Worm (Caenorhabditis elegans): ENCODE measurements around the gene F44E2.3.

The F44E2.3 gene

DNA sequence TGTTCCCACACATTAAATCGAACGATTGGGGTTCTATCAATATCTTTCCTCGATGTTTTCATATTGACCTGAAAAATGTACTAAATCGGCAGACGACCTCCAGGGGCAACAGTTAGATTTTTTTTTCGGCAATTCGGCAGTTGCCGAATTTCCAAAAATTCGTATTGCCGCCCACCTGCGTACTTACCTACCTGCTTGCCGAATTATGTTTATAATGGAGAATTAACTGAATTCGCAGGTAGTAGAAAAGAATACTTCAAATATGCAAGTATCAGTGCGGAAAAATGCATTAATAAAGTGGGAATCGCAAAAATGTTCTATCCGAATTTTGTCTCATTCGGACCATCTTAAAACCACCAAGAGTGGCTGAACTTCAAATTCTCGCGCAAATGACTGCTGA lies 40.6 kb upstream of the F44E2.3 start:
- TF ChIP-seq ztf-11 (tag; optimal IDR thresholded peaks at IDR 0.05) (no peak), flh-1 (GFP tag; optimal IDR thresholded peaks at IDR 0.05) (no peak), nhr-237 (tag; optimal IDR thresholded peaks at IDR 0.05) (no peak), ham-2 (GFP tag; optimal IDR thresholded peaks at IDR 0.05) (no peak), nhr-2 (tag; optimal IDR thresholded peaks at IDR 0.05) (no peak), ceh-83 (GFP tag; optimal IDR thresholded peaks at IDR 0.05) (no peak), unc-120 (tag; optimal IDR thresholded peaks at IDR 0.05; ENCODE audit: poor library complexity, severe bottlenecking) (no peak), ceh-43 (GFP tag; optimal IDR thresholded peaks at IDR 0.05) (no peak), mab-5 (tag; optimal IDR thresholded peaks at IDR 0.05) (no peak), elt-3 (tag; optimal IDR thresholded peaks at IDR 0.05) (no peak), nhr-28 (tag; optimal IDR thresholded peaks at IDR 0.05) (no peak), sem-2 (GFP tag; optimal IDR thresholded peaks at IDR 0.05) (no peak), snpc-4 (tag; optimal IDR thresholded peaks at IDR 0.05) (no peak), unc-39 (tag; optimal IDR thresholded peaks at IDR 0.05) (no peak), lin-32 (GFP tag; optimal IDR thresholded peaks at IDR 0.05) (no peak)

ce11 chrIII:8867922-8868655 lies 39.0 kb upstream of the F44E2.3 start:
- no peak for TF ChIP-seq zip-8 (tag; optimal IDR thresholded peaks at IDR 0.05)
- no peak for TF ChIP-seq tbx-8 (GFP tag; optimal IDR thresholded peaks at IDR 0.05)
- no peak for TF ChIP-seq hlh-1 (tag; optimal IDR thresholded peaks at IDR 0.05)
- TF ChIP-seq drap-1 (GFP tag; optimal IDR thresholded peaks at IDR 0.05) = no peak
- TF ChIP-seq elt-3 (tag; optimal IDR thresholded peaks at IDR 0.05) = no peak
- TF ChIP-seq unc-39 (tag; optimal IDR thresholded peaks at IDR 0.05) = no peak
- TF ChIP-seq sptf-1 (tag; optimal IDR thresholded peaks at IDR 0.05) = no peak
- TF ChIP-seq bed-3 (GFP tag; optimal IDR thresholded peaks at IDR 0.05) = no peak
- TF ChIP-seq unc-120 (tag; optimal IDR thresholded peaks at IDR 0.05; ENCODE audit: poor library complexity, severe bottlenecking) = no peak
- no peak for TF ChIP-seq lsy-2 (tag; optimal IDR thresholded peaks at IDR 0.05)
- TF ChIP-seq nhr-28 (tag; optimal IDR thresholded peaks at IDR 0.05) = no peak
- TF ChIP-seq ceh-43 (GFP tag; optimal IDR thresholded peaks at IDR 0.05) = no peak

ce11 chrIII:8866983-8867842 lies 38.1 kb upstream of the F44E2.3 start:
- TF ChIP-seq M03D4.4 (tag; optimal IDR thresholded peaks at IDR 0.05) = no peak
- no peak for TF ChIP-seq unc-62 (GFP tag; optimal IDR thresholded peaks at IDR 0.05)
- no peak for TF ChIP-seq ceh-43 (GFP tag; optimal IDR thresholded peaks at IDR 0.05)
- no peak for TF ChIP-seq flh-1 (GFP tag; optimal IDR thresholded peaks at IDR 0.05)
- peak; percentile 79 for TF ChIP-seq hlh-1 (tag; optimal IDR thresholded peaks at IDR 0.05)

DNA sequence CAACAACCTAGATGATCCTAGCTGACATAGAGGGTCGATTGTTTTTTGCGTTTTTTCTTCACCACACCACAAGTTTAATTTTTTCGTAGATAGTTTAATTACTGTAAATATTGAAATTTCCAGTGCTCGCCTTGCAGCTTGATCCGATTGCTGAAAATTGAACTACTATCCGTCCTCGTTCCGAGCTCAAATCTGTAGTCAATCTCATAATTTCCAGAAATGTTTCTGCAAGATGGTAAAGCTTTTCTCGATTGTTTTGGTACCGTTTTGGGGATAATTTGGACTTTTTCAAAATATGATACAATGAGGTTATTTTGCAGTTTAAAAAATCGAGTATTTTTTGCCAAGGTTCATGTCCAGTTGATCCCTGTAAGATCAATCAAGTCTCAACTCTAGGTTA lies 36.9 kb upstream of the F44E2.3 start:
- TF ChIP-seq elt-3 (tag; optimal IDR thresholded peaks at IDR 0.05) = no peak

DNA sequence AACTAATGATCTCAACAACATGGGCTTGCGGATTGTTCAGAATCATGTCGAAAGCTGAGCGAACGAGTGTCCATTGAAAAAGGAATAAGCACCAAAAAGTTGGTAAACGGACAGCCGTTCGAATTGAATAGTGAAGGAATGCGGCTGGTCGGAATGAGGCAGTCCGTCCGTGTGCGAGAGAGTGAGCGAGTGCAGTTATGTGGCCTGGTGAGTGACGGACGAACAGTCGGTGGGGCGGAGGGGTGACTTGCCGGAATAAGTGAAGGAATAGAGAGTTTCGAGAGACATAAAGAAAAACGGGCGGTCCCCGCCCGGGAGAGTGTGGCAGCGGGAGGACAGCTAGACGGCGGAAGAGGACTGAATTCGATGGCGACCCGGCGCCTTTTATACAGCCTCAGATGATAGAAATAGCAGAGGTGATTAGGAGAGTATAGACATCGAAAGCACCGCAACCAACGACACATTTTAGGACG lies 36.2 kb upstream of the F44E2.3 start:
- no peak for TF ChIP-seq lsy-2 (tag; optimal IDR thresholded peaks at IDR 0.05)
- peak; percentile 8 for TF ChIP-seq pha-4 (tag; optimal IDR thresholded peaks at IDR 0.05)
- TF ChIP-seq flh-1 (GFP tag; optimal IDR thresholded peaks at IDR 0.05) = no peak
- no peak for TF ChIP-seq unc-39 (tag; optimal IDR thresholded peaks at IDR 0.05)
- no peak for TF ChIP-seq nhr-2 (tag; optimal IDR thresholded peaks at IDR 0.05)
- TF ChIP-seq zip-8 (tag; optimal IDR thresholded peaks at IDR 0.05) = no peak
- TF ChIP-seq unc-62 (GFP tag; optimal IDR thresholded peaks at IDR 0.05) = peak; percentile 60
- TF ChIP-seq elt-3 (tag; optimal IDR thresholded peaks at IDR 0.05) = no peak
- TF ChIP-seq nhr-237 (tag; optimal IDR thresholded peaks at IDR 0.05) = no peak
- TF ChIP-seq blmp-1 (tag; optimal IDR thresholded peaks at IDR 0.05) = no peak
- TF ChIP-seq snpc-4 (tag; optimal IDR thresholded peaks at IDR 0.05) = no peak
- TF ChIP-seq nhr-76 (tag; optimal IDR thresholded peaks at IDR 0.05) = no peak
- peak; percentile 57 for TF ChIP-seq sptf-1 (tag; optimal IDR thresholded peaks at IDR 0.05)
- TF ChIP-seq mls-2 (tag; optimal IDR thresholded peaks at IDR 0.05) = peak; percentile 17
- TF ChIP-seq ceh-43 (GFP tag; optimal IDR thresholded peaks at IDR 0.05) = no peak
- no peak for TF ChIP-seq lin-32 (GFP tag; optimal IDR thresholded peaks at IDR 0.05)
- TF ChIP-seq mab-5 (tag; optimal IDR thresholded peaks at IDR 0.05) = no peak
- TF ChIP-seq ceh-39 (tag; optimal IDR thresholded peaks at IDR 0.05) = no peak
- TF ChIP-seq ceh-83 (GFP tag; optimal IDR thresholded peaks at IDR 0.05) = no peak
- TF ChIP-seq mep-1 (tag; optimal IDR thresholded peaks at IDR 0.05) = no peak
- TF ChIP-seq elt-1 (tag; optimal IDR thresholded peaks at IDR 0.05; ENCODE audit: borderline replicate concordance, insufficient read depth) = no peak
- peak; percentile 60 for TF ChIP-seq M03D4.4 (tag; optimal IDR thresholded peaks at IDR 0.05)
- no peak for TF ChIP-seq tbx-8 (GFP tag; optimal IDR thresholded peaks at IDR 0.05)
- TF ChIP-seq lin-13 (tag; optimal IDR thresholded peaks at IDR 0.05) = peak; percentile 39
- TF ChIP-seq ces-1 (GFP tag; optimal IDR thresholded peaks at IDR 0.05) = no peak
- peak; percentile 84 for TF ChIP-seq unc-120 (tag; optimal IDR thresholded peaks at IDR 0.05; ENCODE audit: poor library complexity, severe bottlenecking)
- no peak for TF ChIP-seq sem-2 (GFP tag; optimal IDR thresholded peaks at IDR 0.05)
- TF ChIP-seq drap-1 (GFP tag; optimal IDR thresholded peaks at IDR 0.05) = peak; percentile 74
- peak; percentile 38 for TF ChIP-seq cnd-1 (tag; optimal IDR thresholded peaks at IDR 0.05)
- TF ChIP-seq hlh-1 (tag; optimal IDR thresholded peaks at IDR 0.05) = peak; percentile 70
- no peak for TF ChIP-seq nhr-12 (tag; optimal IDR thresholded peaks at IDR 0.05)
- no peak for TF ChIP-seq bed-3 (GFP tag; optimal IDR thresholded peaks at IDR 0.05)
- TF ChIP-seq ham-2 (GFP tag; optimal IDR thresholded peaks at IDR 0.05) = peak; percentile 50
- TF ChIP-seq nhr-28 (tag; optimal IDR thresholded peaks at IDR 0.05) = no peak
- no peak for TF ChIP-seq ztf-11 (tag; optimal IDR thresholded peaks at IDR 0.05)

All from whole organism, mixed stage, embryonic.